Worm (Caenorhabditis elegans) whole organism, L1 larva: Measurements from ENCODE around the gene Y55B1AR.4.

Source experiments
- C04F5.9 ChIP-seq: sonication (generic microtip); optimal IDR thresholded peaks from 2 replicates; lab custom pipeline; 2016; ENCODE audit warnings: missing genetic modification characterization, missing compliant biosample characterization
- C16A3.4 ChIP-seq: fragments of 150-350 bp; optimal IDR thresholded peaks from 2 replicates; lab custom pipeline; 2014; ENCODE audit warnings: missing biosample characterization, missing genetic modification characterization
- C34B4.2 ChIP-seq: sonication (generic microtip); optimal IDR thresholded peaks from 2 replicates; lab custom pipeline; 2017; ENCODE audit warnings: mild to moderate bottlenecking, missing genetic modification characterization, missing compliant biosample characterization
- F16B12.6 ChIP-seq: fragments of 150-350 bp; optimal IDR thresholded peaks from 2 replicates; lab custom pipeline; 2014; ENCODE audit warnings: missing biosample characterization, missing genetic modification characterization
- Y116A8C.19 ChIP-seq: sonication (generic microtip); optimal IDR thresholded peaks from 2 replicates; lab custom pipeline; 2016; ENCODE audit warnings: missing compliant biosample characterization, missing genetic modification characterization, borderline replicate concordance
- alr-1 ChIP-seq: fragments of 200-800 bp; sonication (Bioruptor generic); optimal IDR thresholded peaks from 2 replicates; lab custom pipeline; 2018; ENCODE audit warnings: borderline replicate concordance, mild to moderate bottlenecking, missing genetic modification characterization, missing compliant biosample characterization
- aly-2 ChIP-seq: fragments of 150-350 bp; optimal IDR thresholded peaks from 2 replicates; lab custom pipeline; 2014; ENCODE audit warnings: missing biosample characterization, missing genetic modification characterization
- blmp-1 ChIP-seq: fragments of 150-350 bp; optimal IDR thresholded peaks from 2 replicates; lab custom pipeline; 2014; ENCODE audit warnings: missing biosample characterization, missing genetic modification characterization
- ceh-8 ChIP-seq: fragments of 200-800 bp; sonication (Bioruptor generic); optimal IDR thresholded peaks from 2 replicates; lab custom pipeline; 2018; ENCODE audit warnings: mild to moderate bottlenecking, missing genetic modification characterization, moderate library complexity, missing compliant biosample characterization
- ceh-90 ChIP-seq: sonication (generic microtip); optimal IDR thresholded peaks from 2 replicates; lab custom pipeline; 2016; ENCODE audit warnings: missing genetic modification characterization, missing compliant biosample characterization
- ces-1 ChIP-seq: fragments of 150-350 bp; optimal IDR thresholded peaks from 2 replicates; lab custom pipeline; 2014; ENCODE audit warnings: missing biosample characterization, missing genetic modification reagents, missing genetic modification characterization
- efl-1 ChIP-seq, 4 experiments: fragments of 150-350 bp; optimal IDR thresholded peaks in 3 of 4; peaks in 1 of 4; 1 replicate in 1 of 4; 2 replicates in 3 of 4; lab custom pipeline; 2014; ENCODE audit warnings: missing biosample characterization in 2 of 4, missing genetic modification characterization in 2 of 4, missing genetic modification reagents in 2 of 4
- efl-3 ChIP-seq: fragments of 200-800 bp; sonication (Bioruptor generic); optimal IDR thresholded peaks from 2 replicates; lab custom pipeline; 2018; ENCODE audit warnings: mild to moderate bottlenecking, missing genetic modification characterization, missing compliant biosample characterization
- egl-13 ChIP-seq: sonication (generic microtip); optimal IDR thresholded peaks from 2 replicates; lab custom pipeline; 2016; ENCODE audit warnings: missing genotype, missing genetic modification reagents, missing genetic modification characterization, missing compliant biosample characterization
- elt-3 ChIP-seq, 6 experiments: fragments of 150-350 bp in 1 of 6; sonication (generic microtip); optimal IDR thresholded peaks; 2 replicates each; lab custom pipeline; 2017 to 2018; ENCODE audit warnings: missing biosample characterization in 6 of 6, missing genetic modification characterization in 6 of 6, inconsistent platforms in 1 of 6
- ets-5 ChIP-seq: fragments of 200-800 bp; sonication (Bioruptor generic); IDR thresholded peaks from 2 replicates; pipeline ENCODE4 v1.3.6; 2022; ENCODE audit warnings: missing genetic modification characterization, missing compliant biosample characterization
- fkh-10 ChIP-seq: sonication (generic microtip); optimal IDR thresholded peaks from 2 replicates; lab custom pipeline; 2017; ENCODE audit warnings: missing biosample characterization, missing genetic modification reagents, missing genetic modification characterization
- fkh-4 ChIP-seq: sonication (generic microtip); optimal IDR thresholded peaks from 2 replicates; lab custom pipeline; 2016; ENCODE audit warnings: missing compliant biosample characterization, missing genetic modification characterization, borderline replicate concordance
- jun-1 ChIP-seq: fragments of 150-350 bp; optimal IDR thresholded peaks from 2 replicates; lab custom pipeline; 2014; ENCODE audit warnings: missing biosample characterization, missing genetic modification reagents, missing genetic modification characterization
- lin-39 ChIP-seq: fragments of 150-350 bp; optimal IDR thresholded peaks from 2 replicates; lab custom pipeline; 2014; ENCODE audit warnings: missing biosample characterization, missing genetic modification reagents, missing genetic modification characterization
- lir-3 ChIP-seq: sonication (generic microtip); optimal IDR thresholded peaks from 2 replicates; lab custom pipeline; 2016; ENCODE audit warnings: mild to moderate bottlenecking, missing genetic modification characterization, moderate library complexity, missing compliant biosample characterization; ENCODE audit not compliant: poor library complexity
- mab-9 ChIP-seq: fragments of 200-800 bp; sonication (Bioruptor generic); IDR thresholded peaks from 2 replicates; pipeline ENCODE4 v1.3.6; 2022; ENCODE audit warnings: missing genetic modification reagents, missing genetic modification characterization, missing compliant biosample characterization
- nhr-11 ChIP-seq: fragments of 150-350 bp; optimal IDR thresholded peaks from 2 replicates; lab custom pipeline; 2014; ENCODE audit warnings: missing biosample characterization, missing genetic modification characterization
- nhr-20 ChIP-seq: sonication (generic microtip); optimal IDR thresholded peaks from 2 replicates; lab custom pipeline; 2016; ENCODE audit warnings: mild to moderate bottlenecking, missing genetic modification characterization, missing compliant biosample characterization
- nhr-237 ChIP-seq: fragments of 150-350 bp; optimal IDR thresholded peaks from 2 replicates; lab custom pipeline; 2014; ENCODE audit warnings: missing biosample characterization, missing genetic modification characterization
- nhr-71 ChIP-seq: sonication (generic microtip); optimal IDR thresholded peaks from 2 replicates; lab custom pipeline; 2016; ENCODE audit warnings: mild to moderate bottlenecking, missing genetic modification characterization, moderate library complexity, missing compliant biosample characterization
- nhr-76 ChIP-seq: sonication (generic microtip); optimal IDR thresholded peaks from 2 replicates; lab custom pipeline; 2017; ENCODE audit warnings: missing biosample characterization, missing genetic modification characterization
- nhr-77 ChIP-seq: fragments of 150-350 bp; optimal IDR thresholded peaks from 2 replicates; lab custom pipeline; 2014; ENCODE audit warnings: missing biosample characterization, missing genetic modification characterization
- nhr-85 ChIP-seq: sonication (generic microtip); peaks from one replicate; lab custom pipeline; 2016; ENCODE audit warnings: missing genetic modification characterization, inconsistent platforms, missing compliant biosample characterization
- nhr-90 ChIP-seq: sonication (generic microtip); optimal IDR thresholded peaks from 2 replicates; lab custom pipeline; 2016; ENCODE audit warnings: mild to moderate bottlenecking, missing genetic modification characterization, missing compliant biosample characterization; ENCODE audit not compliant: poor library complexity
- snu-23 ChIP-seq: sonication (generic microtip); optimal IDR thresholded peaks from 2 replicates; lab custom pipeline; 2016; ENCODE audit warnings: missing genetic modification characterization, missing compliant biosample characterization
- sup-37 ChIP-seq: fragments of 200-800 bp; sonication (Bioruptor generic); optimal IDR thresholded peaks from 2 replicates; lab custom pipeline; 2018; ENCODE audit warnings: mild to moderate bottlenecking, missing genetic modification characterization, missing compliant biosample characterization
- swsn-7 ChIP-seq: sonication (generic microtip); optimal IDR thresholded peaks from 2 replicates; lab custom pipeline; 2016; ENCODE audit warnings: missing genetic modification characterization, missing compliant biosample characterization
- tlp-1 ChIP-seq: fragments of 150-350 bp; optimal IDR thresholded peaks from 2 replicates; lab custom pipeline; 2014; ENCODE audit warnings: missing biosample characterization, missing genetic modification characterization
- unc-130 ChIP-seq: fragments of 150-350 bp; optimal IDR thresholded peaks from 2 replicates; lab custom pipeline; 2017; ENCODE audit warnings: missing biosample characterization, missing genetic modification characterization, inconsistent platforms
- unc-30 ChIP-seq: sonication (generic microtip); optimal IDR thresholded peaks from 2 replicates; lab custom pipeline; 2017; ENCODE audit warnings: missing biosample characterization, missing genetic modification characterization
- unc-62 ChIP-seq: fragments of 150-350 bp; optimal IDR thresholded peaks from 2 replicates; lab custom pipeline; 2014; ENCODE audit warnings: missing biosample characterization, missing genetic modification reagents, missing genetic modification characterization
- unc-86 ChIP-seq: sonication (generic microtip); optimal IDR thresholded peaks from 2 replicates; lab custom pipeline; 2016; ENCODE audit warnings: missing genetic modification characterization, missing compliant biosample characterization
- unc-98 ChIP-seq: fragments of 200-800 bp; sonication (Bioruptor generic); IDR thresholded peaks from 2 replicates; pipeline ENCODE4 v1.3.6; 2022; ENCODE audit warnings: missing genetic modification characterization, missing compliant biosample characterization
- vab-15 ChIP-seq: sonication (generic microtip); optimal IDR thresholded peaks from 2 replicates; lab custom pipeline; 2017; ENCODE audit warnings: missing genotype, mild to moderate bottlenecking, missing genetic modification characterization, missing compliant biosample characterization
- xbp-1 ChIP-seq: sonication (generic microtip); optimal IDR thresholded peaks from 2 replicates; lab custom pipeline; 2016; ENCODE audit warnings: missing genetic modification characterization, missing compliant biosample characterization
- zip-4 ChIP-seq: fragments of 200-800 bp; sonication (Bioruptor generic); optimal IDR thresholded peaks from 2 replicates; lab custom pipeline; 2018; ENCODE audit warnings: mild to moderate bottlenecking, missing genetic modification characterization, moderate library complexity, missing compliant biosample characterization

The Y55B1AR.4 gene

ce11 chrIII:647248-647647 is 41.9 kb upstream of the Y55B1AR.4 start (continued):
- no peak for TF ChIP-seq zip-4 (GFP tag; lab: Kevin White, UChicago)
- TF ChIP-seq xbp-1 (tag; lab: Kevin White, UChicago): peak; percentile 81
- TF ChIP-seq F16B12.6: no peak
- TF ChIP-seq alr-1 (tag; lab: Kevin White, UChicago): no peak
- no peak for TF ChIP-seq fkh-10 (GFP tag; lab: Kevin White, UChicago)
- no peak for TF ChIP-seq lir-3
- peak; percentile 46 for TF ChIP-seq snu-23 (GFP tag; lab: Kevin White, UChicago)
- no peak for TF ChIP-seq nhr-237 (tag; lab: Kevin White, UChicago)
- no peak for TF ChIP-seq tlp-1 (tag; lab: Kevin White, UChicago)
- peak; percentile 26 for TF ChIP-seq swsn-7 (tag; lab: Kevin White, UChicago)
- TF ChIP-seq elt-3 (tag; optimal IDR thresholded peaks at IDR 0.05; lab: Kevin White, UChicago): no peak
- no peak for TF ChIP-seq egl-13 (tag; lab: Kevin White, UChicago)
- no peak for TF ChIP-seq nhr-76 (tag; lab: Kevin White, UChicago)
- TF ChIP-seq unc-130 (tag; lab: Kevin White, UChicago): no peak
- TF ChIP-seq ceh-8: no peak
- TF ChIP-seq unc-62 (GFP tag; lab: Kevin White, UChicago): no peak
- TF ChIP-seq nhr-71 (tag; lab: Kevin White, UChicago): peak; percentile 45
- TF ChIP-seq ets-5 (GFP tag; lab: Robert Waterston, UW): no peak
- TF ChIP-seq sup-37: no peak
- no peak for TF ChIP-seq fkh-4 (tag; lab: Kevin White, UChicago)
- TF ChIP-seq Y116A8C.19: no peak

- TF ChIP-seq nhr-20 (no peak), nhr-90 (tag; lab: Kevin White, UChicago) (no peak), unc-86 (no peak), ces-1 (no peak), alr-1 (tag; lab: Kevin White, UChicago) (no peak), nhr-76 (tag; lab: Kevin White, UChicago) (no peak), vab-15 (tag; lab: Kevin White, UChicago) (no peak), C16A3.4 (tag; lab: Kevin White, UChicago) (no peak), unc-98 (GFP tag; lab: Robert Waterston, UW) (no peak), C34B4.2 (no peak), fkh-4 (tag; lab: Kevin White, UChicago) (no peak), aly-2 (no peak), blmp-1 (tag; lab: Kevin White, UChicago) (no peak)
Observed at ce11 chrIII:646454-646853, 41.1 kb upstream of the Y55B1AR.4 start, which contains the start of gene orai-1. orai-1 (plus strand) TSS chrIII:646754.

ce11 chrIII:644660-645059 is 39.3 kb upstream of the Y55B1AR.4 start:
- TF ChIP-seq efl-1 (optimal IDR thresholded peaks at IDR 0.05; lab: Kevin White, UChicago) (no peak), efl-1 (GFP tag; optimal IDR thresholded peaks at IDR 0.05 in 1 of 2; lab: Kevin White, UChicago) (peak in 1 of 2 experiments; percentile 76), nhr-90 (tag; lab: Kevin White, UChicago) (no peak)

ce11 chrIII:641759-642158 is 36.4 kb upstream of the Y55B1AR.4 start, which contains the start of gene W06E11.1:
W06E11.1 (plus strand) TSS chrIII:642059.
- TF ChIP-seq nhr-237 (tag; lab: Kevin White, UChicago) (no peak), F16B12.6 (no peak), lin-39 (no peak), mab-9 (no peak), nhr-85 (tag; lab: Kevin White, UChicago) (no peak), ceh-90 (tag; lab: Kevin White, UChicago) (no peak), jun-1 (no peak), nhr-71 (tag; lab: Kevin White, UChicago) (no peak), nhr-11 (tag; lab: Kevin White, UChicago) (no peak), efl-3 (no peak), nhr-77 (tag; lab: Kevin White, UChicago) (no peak), unc-30 (tag; lab: Kevin White, UChicago) (no peak), C04F5.9 (tag; lab: Kevin White, UChicago) (no peak), unc-62 (GFP tag; lab: Kevin White, UChicago) (no peak), ces-1 (no peak), nhr-20 (no peak), ceh-8 (no peak)
